Worm (Caenorhabditis elegans) whole organism, L4/young adult: ENCODE data around the gene F35C11.6.

ENCODE experiments used
- W03F9.2 ChIP-seq: fragments of 150-350 bp; optimal IDR thresholded peaks from 2 replicates; lab custom pipeline; 2014; ENCODE audit warnings: missing biosample characterization, missing genetic modification characterization
- dao-5 ChIP-seq: sonication (generic microtip); optimal IDR thresholded peaks from 2 replicates; lab custom pipeline; 2016; ENCODE audit warnings: missing genotype, missing genetic modification characterization, moderate library complexity, missing compliant biosample characterization
- him-1 ChIP-seq: sonication (generic microtip); optimal IDR thresholded peaks from 2 replicates; lab custom pipeline; 2016; ENCODE audit warnings: missing genotype, missing genetic modification reagents, missing genetic modification characterization, missing compliant biosample characterization

F35C11.6 gene

DNA sequence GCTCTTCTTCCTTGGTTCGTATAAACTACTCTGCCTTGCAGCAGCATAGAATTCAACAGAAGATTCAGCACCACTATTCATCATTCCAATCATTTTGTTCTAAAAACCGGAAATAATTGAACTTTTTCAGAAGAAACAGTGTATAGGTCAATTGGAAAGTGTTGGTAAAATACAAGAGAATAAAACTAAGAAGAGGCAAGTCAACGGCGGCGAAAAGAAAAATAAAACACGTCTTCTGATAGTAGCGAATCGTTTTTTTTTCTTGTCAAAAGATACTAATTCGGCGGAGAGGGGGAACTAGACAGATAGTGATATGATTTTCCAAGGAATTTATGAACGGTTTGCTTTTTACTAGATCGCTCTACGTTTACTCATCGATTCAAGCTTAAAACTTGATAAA lies at the start of gene F35C11.6:
F35C11.6 (minus strand) TSS at position 101 of the 400 bp plus-strand sequence.
- TF ChIP-seq him-1 (no peak), W03F9.2 (tag; lab: Kevin White, UChicago) (no peak), dao-5 (tag; lab: Kevin White, UChicago) (no peak)

ce11 chrII:8308314-8308713 lies 49.4 kb upstream of the F35C11.6 start:
- no peak for TF ChIP-seq dao-5 (tag; lab: Kevin White, UChicago)
- TF ChIP-seq him-1: no peak
- TF ChIP-seq W03F9.2 (tag; lab: Kevin White, UChicago): no peak

ce11 chrII:8295296-8295695 lies 36.4 kb upstream of the F35C11.6 start, which contains the start of gene nlp-55:
Gene nlp-55, minus strand, starts transcription at chrII:8295396.
- TF ChIP-seq dao-5 (tag; lab: Kevin White, UChicago) (no peak), him-1 (no peak), W03F9.2 (tag; lab: Kevin White, UChicago) (no peak)

- TF ChIP-seq dao-5 (tag; lab: Kevin White, UChicago) (no peak), W03F9.2 (tag; lab: Kevin White, UChicago) (peak; percentile 61), him-1 (no peak)
These were observed 24.3 kb upstream of the F35C11.6 start, which contains the start of the genes nst-1 and cct-4 for ce11 chrII:8283158-8283717. Gene nst-1, minus strand, starts transcription at chrII:8283208. Gene cct-4, plus strand, starts transcription at chrII:8283667.

- TF ChIP-seq W03F9.2 (tag; lab: Kevin White, UChicago) (no peak), him-1 (no peak), dao-5 (tag; lab: Kevin White, UChicago) (no peak)
These were observed 19.5 kb upstream of the F35C11.6 start, which contains the start of the genes mrpl-10 and clec-142 for ce11 chrII:8278415-8278814. Gene mrpl-10, minus strand, starts transcription at chrII:8278515. Gene clec-142, plus strand, starts transcription at chrII:8278678.

DNA sequence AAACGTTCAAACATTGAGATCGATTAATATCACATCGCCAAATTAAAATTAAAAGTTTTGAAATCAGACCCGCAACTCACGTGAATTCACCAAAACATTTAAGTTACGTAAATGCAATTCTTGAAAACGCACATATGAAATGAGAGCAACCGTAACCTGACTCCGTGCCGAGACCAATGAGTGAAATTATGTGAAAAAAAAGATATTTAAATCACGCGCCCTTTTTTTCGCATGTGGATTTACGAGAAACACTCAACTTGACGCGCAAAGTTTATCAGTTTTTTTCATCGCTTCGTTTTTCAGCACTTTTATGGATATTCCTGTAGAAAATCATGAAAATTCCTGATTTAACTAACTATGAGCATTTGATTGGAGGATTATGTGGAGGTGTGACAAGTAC lies 17.1 kb upstream of the F35C11.6 start, which contains the start of the genes gei-14 and slc-25A32:
gei-14 (minus strand) TSS at position 175 of the 400 bp plus-strand sequence.
slc-25A32 (plus strand) TSS at position 242 of the 400 bp plus-strand sequence.
- TF ChIP-seq dao-5 (tag; lab: Kevin White, UChicago): no peak
- TF ChIP-seq W03F9.2 (tag; lab: Kevin White, UChicago): peak; percentile 62

ce11 chrII:8273060-8273459 lies 14.1 kb upstream of the F35C11.6 start:
- TF ChIP-seq him-1 (no peak), W03F9.2 (tag; lab: Kevin White, UChicago) (no peak), dao-5 (tag; lab: Kevin White, UChicago) (no peak)

ce11 chrII:8269855-8270647 lies 11.1 kb upstream of the F35C11.6 start, which contains the start of gene tdc-1:
Gene tdc-1, plus strand, starts transcription at chrII:8270597.
- TF ChIP-seq dao-5 (tag; lab: Kevin White, UChicago) (no peak), W03F9.2 (tag; lab: Kevin White, UChicago) (no peak), him-1 (no peak)

DNA sequence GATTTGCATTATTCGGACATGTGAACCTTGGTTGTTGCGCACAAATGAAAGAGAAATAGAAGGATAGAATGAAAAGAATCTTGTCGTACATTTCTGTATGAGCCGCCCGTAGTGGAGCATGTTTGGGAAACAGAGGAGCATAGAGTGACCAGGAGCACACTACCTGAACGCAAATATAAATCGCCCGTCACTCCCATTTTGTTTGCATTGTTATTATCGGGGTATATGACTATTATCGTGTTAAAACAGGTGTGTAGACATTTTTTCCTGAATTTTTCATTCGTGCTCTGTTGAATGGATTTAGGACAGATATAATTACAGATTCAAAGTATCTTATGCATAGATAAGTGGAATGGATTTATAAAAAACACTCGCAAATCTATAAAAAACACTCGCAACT lies 10.4 kb upstream of the F35C11.6 start, which contains the start of gene K01C8.2:
K01C8.2 (minus strand) TSS at position 101 of the 400 bp plus-strand sequence.
- TF ChIP-seq dao-5 (tag; lab: Kevin White, UChicago) (no peak), W03F9.2 (tag; lab: Kevin White, UChicago) (no peak), him-1 (no peak)

- TF ChIP-seq W03F9.2 (tag; lab: Kevin White, UChicago) (no peak), dao-5 (tag; lab: Kevin White, UChicago) (no peak), him-1 (no peak)
These were observed 8.7 kb upstream of the F35C11.6 start for ce11 chrII:8267679-8268078.

- TF ChIP-seq him-1 (no peak), dao-5 (tag; lab: Kevin White, UChicago) (no peak), W03F9.2 (tag; lab: Kevin White, UChicago) (no peak)
These were observed 7.6 kb upstream of the F35C11.6 start for ce11 chrII:8266559-8266958.

DNA sequence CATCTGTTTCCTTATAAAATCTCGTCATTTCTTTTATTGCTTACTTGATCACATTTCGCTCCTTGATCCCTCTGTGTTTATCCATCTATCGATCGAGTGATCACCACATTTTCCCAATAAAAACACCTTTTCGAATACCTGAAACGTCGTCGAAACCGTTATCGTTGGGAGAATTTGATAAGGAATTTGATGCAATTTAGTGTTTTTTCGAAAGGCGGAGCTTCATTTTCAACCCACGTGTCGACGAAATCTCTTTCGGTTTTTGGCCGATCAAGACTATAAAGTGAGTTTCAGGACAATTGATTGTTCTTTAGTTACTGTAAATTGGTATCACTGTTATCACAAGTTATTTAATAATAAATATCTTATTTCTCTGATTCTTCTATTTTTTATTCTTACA lies 5.7 kb upstream of the F35C11.6 start, which contains the start of gene srdh-1:
srdh-1 (plus strand) TSS at position 43 of the 400 bp plus-strand sequence.
- no peak for TF ChIP-seq W03F9.2 (tag; lab: Kevin White, UChicago)
- no peak for TF ChIP-seq dao-5 (tag; lab: Kevin White, UChicago)
- TF ChIP-seq him-1: no peak

DNA sequence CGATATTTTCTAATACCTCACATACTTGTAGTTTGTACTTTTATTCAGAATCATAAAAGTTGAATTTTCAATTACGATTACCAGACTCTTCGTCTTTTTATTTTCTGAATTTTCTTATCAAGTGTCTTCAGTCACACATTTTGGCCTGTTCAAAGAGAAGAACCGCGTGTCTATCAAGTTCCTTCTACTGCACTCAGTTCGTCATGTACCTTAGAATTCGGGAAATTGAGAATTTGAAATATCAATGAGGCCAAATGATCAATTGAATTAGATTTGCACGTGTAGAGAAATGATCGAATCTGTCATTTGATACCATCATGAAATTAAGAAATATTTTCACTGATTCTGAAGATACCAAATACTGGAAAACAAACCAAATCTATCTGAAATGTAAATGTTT lies 4.6 kb upstream of the F35C11.6 start:
- TF ChIP-seq him-1 (no peak), dao-5 (tag; lab: Kevin White, UChicago) (no peak), W03F9.2 (tag; lab: Kevin White, UChicago) (no peak)

DNA sequence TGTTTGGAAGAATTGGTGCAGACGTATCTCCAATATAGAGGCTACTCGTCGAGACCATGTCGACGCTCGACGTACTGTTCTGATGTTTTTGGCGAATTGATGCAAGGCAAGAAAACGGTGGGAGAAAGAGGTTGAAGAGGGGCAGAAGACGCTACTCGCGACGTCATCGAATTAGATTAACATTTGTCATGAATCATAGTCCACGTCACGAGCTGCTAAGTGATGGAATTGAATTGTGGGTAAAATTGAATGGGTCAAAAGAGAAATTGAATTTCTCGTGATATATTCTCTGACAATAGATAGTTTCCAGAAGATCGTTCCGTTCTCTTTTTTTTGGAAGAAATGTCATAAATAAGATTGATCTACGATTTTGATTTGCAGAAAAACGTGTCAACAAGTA lies 736 bp upstream of the F35C11.6 start:
- TF ChIP-seq W03F9.2 (tag; lab: Kevin White, UChicago) (no peak), him-1 (no peak), dao-5 (tag; lab: Kevin White, UChicago) (no peak)
